Worm (Caenorhabditis elegans): Measurements from ENCODE around the gene hgap-2.

- no peak for TF ChIP-seq lsy-2 (tag; optimal IDR thresholded peaks at IDR 0.05)
- no peak for TF ChIP-seq elt-2 (tag; optimal IDR thresholded peaks at IDR 0.05)
- no peak for TF ChIP-seq mdl-1 (tag; optimal IDR thresholded peaks at IDR 0.05)
- no peak for TF ChIP-seq sptf-1 (tag; optimal IDR thresholded peaks at IDR 0.05)
- no peak for TF ChIP-seq aly-2 (tag; optimal IDR thresholded peaks at IDR 0.05)
- TF ChIP-seq mep-1 (tag; optimal IDR thresholded peaks at IDR 0.05) = no peak
- TF ChIP-seq pqm-1 (tag; optimal IDR thresholded peaks at IDR 0.05) = no peak
- no peak for TF ChIP-seq nhr-76 (tag; optimal IDR thresholded peaks at IDR 0.05)
- TF ChIP-seq egl-27 (tag; optimal IDR thresholded peaks at IDR 0.05) = no peak
- TF ChIP-seq lin-39 (tag; optimal IDR thresholded peaks at IDR 0.05) = no peak
These were observed 42.3 kb downstream of the hgap-2 start for ce11 chrII:8642376-8642775.
